Worm (Caenorhabditis elegans) whole organism, early embryonic: ENCODE data around the gene F19C7.3.

Experiments used
- B0310.2 ChIP-seq: sonication (generic microtip); optimal IDR thresholded peaks from 2 replicates; lab custom pipeline; 2016; ENCODE audit warnings: mild to moderate bottlenecking, missing genetic modification characterization, missing compliant biosample characterization
- F13C5.2 ChIP-seq: sonication (generic microtip); optimal IDR thresholded peaks from 2 replicates; lab custom pipeline; 2017; ENCODE audit warnings: mild to moderate bottlenecking, missing genetic modification characterization, inconsistent platforms, missing compliant biosample characterization
- aly-1 ChIP-seq: sonication (generic microtip); optimal IDR thresholded peaks from 2 replicates; lab custom pipeline; 2016; ENCODE audit warnings: missing genetic modification characterization, missing compliant biosample characterization
- ama-1 ChIP-seq: fragments of 150-350 bp; optimal IDR thresholded peaks from 2 replicates; lab custom pipeline; 2014
- ceh-13 ChIP-seq: fragments of 200-800 bp; sonication (Bioruptor generic); optimal IDR thresholded peaks from 2 replicates; lab custom pipeline; 2018; ENCODE audit warnings: mild to moderate bottlenecking, missing genetic modification characterization, missing compliant biosample characterization
- ceh-36 ChIP-seq: sonication (generic microtip); optimal IDR thresholded peaks from 2 replicates; lab custom pipeline; 2016; ENCODE audit warnings: missing genetic modification characterization, inconsistent platforms, missing compliant biosample characterization
- ets-7 ChIP-seq: sonication (generic microtip); optimal IDR thresholded peaks from 2 replicates; lab custom pipeline; 2016; ENCODE audit warnings: missing genotype, missing genetic modification characterization, missing compliant biosample characterization
- flt-1 ChIP-seq: fragments of 200-800 bp; sonication (Bioruptor generic); IDR thresholded peaks from 2 replicates; pipeline ENCODE4 v1.3.6; 2022; ENCODE audit warnings: missing genetic modification characterization, missing compliant biosample characterization
- hmbx-1 ChIP-seq: sonication (generic microtip); optimal IDR thresholded peaks from 2 replicates; lab custom pipeline; 2016; ENCODE audit warnings: mild to moderate bottlenecking, missing genetic modification characterization, missing compliant biosample characterization
- hmg-4 ChIP-seq: fragments of 200-800 bp; sonication (Bioruptor generic); optimal IDR thresholded peaks from 2 replicates; lab custom pipeline; 2018; ENCODE audit warnings: mild to moderate bottlenecking, missing genetic modification characterization, missing compliant biosample characterization
- hnd-1 ChIP-seq: sonication (generic microtip); optimal IDR thresholded peaks from 2 replicates; lab custom pipeline; 2016; ENCODE audit warnings: missing genetic modification characterization, missing compliant biosample characterization
- pes-1 ChIP-seq: fragments of 200-800 bp; sonication (Bioruptor generic); IDR thresholded peaks from 2 replicates; pipeline ENCODE4 v1.3.6; 2022; ENCODE audit warnings: missing genetic modification reagents, missing genetic modification characterization, missing compliant biosample characterization
- scrt-1 ChIP-seq: fragments of 200-800 bp; sonication (Bioruptor generic); IDR thresholded peaks from 2 replicates; pipeline ENCODE4 v1.3.6; 2022; ENCODE audit warnings: missing genetic modification characterization, missing compliant biosample characterization
- sea-1 ChIP-seq: fragments of 200-800 bp; sonication (Bioruptor generic); conservative IDR thresholded peaks from 2 replicates; pipeline ENCODE4 v1.3.6; 2022; ENCODE audit warnings: missing genetic modification characterization, missing compliant biosample characterization
- tbx-11 ChIP-seq: fragments of 200-800 bp; sonication (Bioruptor generic); IDR thresholded peaks from 2 replicates; pipeline ENCODE4 v1.3.6; 2022; ENCODE audit warnings: missing genetic modification characterization, missing compliant biosample characterization
- tbx-37 ChIP-seq: fragments of 200-800 bp; sonication (Bioruptor generic); conservative IDR thresholded peaks from 2 replicates; pipeline ENCODE4 v1.3.6; 2022; ENCODE audit warnings: missing genetic modification reagents, missing genetic modification characterization, missing compliant biosample characterization
- tra-4 ChIP-seq: sonication (generic microtip); optimal IDR thresholded peaks from 2 replicates; lab custom pipeline; 2017; ENCODE audit warnings: missing genetic modification characterization, missing compliant biosample characterization

Gene F19C7.3

ce11 chrIV:4612597-4612996 lies 15.7 kb downstream of the F19C7.3 start:
- TF ChIP-seq flt-1 (GFP tag; lab: Robert Waterston, UW), result no peak
- TF ChIP-seq tra-4 (tag; lab: Kevin White, UChicago), result no peak
- no peak for TF ChIP-seq F13C5.2 (tag; lab: Kevin White, UChicago)
- no peak for TF ChIP-seq ets-7 (tag; lab: Kevin White, UChicago)
- TF ChIP-seq aly-1 (tag; lab: Kevin White, UChicago), result no peak
- TF ChIP-seq pes-1 (GFP tag; lab: Robert Waterston, UW), result no peak
- TF ChIP-seq scrt-1, result no peak

- TF ChIP-seq sea-1 (GFP tag; lab: Robert Waterston, UW) (no peak), tbx-11 (GFP tag; lab: Robert Waterston, UW) (no peak), aly-1 (tag; lab: Kevin White, UChicago) (no peak), ets-7 (tag; lab: Kevin White, UChicago) (no peak), B0310.2 (no peak), hmbx-1 (no peak), ceh-13 (GFP tag; lab: Kevin White, UChicago) (no peak), flt-1 (GFP tag; lab: Robert Waterston, UW) (no peak), F13C5.2 (tag; lab: Kevin White, UChicago) (no peak), hnd-1 (no peak), scrt-1 (no peak), ceh-36 (tag; lab: Kevin White, UChicago) (no peak), ama-1 (no peak), tbx-37 (GFP tag; lab: Robert Waterston, UW) (no peak)
These were observed 16.6 kb downstream of the F19C7.3 start for ce11 chrIV:4613516-4613915.

- TF ChIP-seq ets-7 (tag; lab: Kevin White, UChicago) (no peak), F13C5.2 (tag; lab: Kevin White, UChicago) (no peak), ceh-13 (GFP tag; lab: Kevin White, UChicago) (no peak), tbx-11 (GFP tag; lab: Robert Waterston, UW) (no peak), hnd-1 (no peak), tbx-37 (GFP tag; lab: Robert Waterston, UW) (no peak), ama-1 (no peak), hmbx-1 (no peak), scrt-1 (no peak), aly-1 (tag; lab: Kevin White, UChicago) (no peak), sea-1 (GFP tag; lab: Robert Waterston, UW) (no peak), ceh-36 (tag; lab: Kevin White, UChicago) (no peak), hmg-4 (GFP tag; lab: Kevin White, UChicago) (no peak), B0310.2 (no peak), tra-4 (tag; lab: Kevin White, UChicago) (no peak), pes-1 (GFP tag; lab: Robert Waterston, UW) (no peak), flt-1 (GFP tag; lab: Robert Waterston, UW) (no peak)
These were observed 26.9 kb downstream of the F19C7.3 start for ce11 chrIV:4623852-4624251.

ce11 chrIV:4633393-4633792 lies 36.5 kb downstream of the F19C7.3 start, which contains the start of gene R105.1:
TSS of gene R105.1 (plus strand) at chrIV:4633693.
- TF ChIP-seq hmbx-1 (no peak), tra-4 (tag; lab: Kevin White, UChicago) (no peak), tbx-37 (GFP tag; lab: Robert Waterston, UW) (no peak), B0310.2 (no peak), F13C5.2 (tag; lab: Kevin White, UChicago) (no peak), sea-1 (GFP tag; lab: Robert Waterston, UW) (no peak), ceh-36 (tag; lab: Kevin White, UChicago) (no peak), pes-1 (GFP tag; lab: Robert Waterston, UW) (no peak), tbx-11 (GFP tag; lab: Robert Waterston, UW) (no peak), ama-1 (no peak), hnd-1 (no peak), flt-1 (GFP tag; lab: Robert Waterston, UW) (no peak), scrt-1 (no peak), hmg-4 (GFP tag; lab: Kevin White, UChicago) (no peak), aly-1 (tag; lab: Kevin White, UChicago) (no peak), ets-7 (tag; lab: Kevin White, UChicago) (no peak), ceh-13 (GFP tag; lab: Kevin White, UChicago) (no peak)

- TF ChIP-seq ama-1, result no peak
- TF ChIP-seq aly-1 (tag; lab: Kevin White, UChicago), result no peak
- no peak for TF ChIP-seq tra-4 (tag; lab: Kevin White, UChicago)
- no peak for TF ChIP-seq hnd-1
- TF ChIP-seq B0310.2, result no peak
- no peak for TF ChIP-seq tbx-37 (GFP tag; lab: Robert Waterston, UW)
- TF ChIP-seq ets-7 (tag; lab: Kevin White, UChicago), result no peak
- TF ChIP-seq pes-1 (GFP tag; lab: Robert Waterston, UW), result no peak
- no peak for TF ChIP-seq hmbx-1
- TF ChIP-seq F13C5.2 (tag; lab: Kevin White, UChicago), result no peak
- no peak for TF ChIP-seq ceh-36 (tag; lab: Kevin White, UChicago)
- TF ChIP-seq hmg-4 (GFP tag; lab: Kevin White, UChicago), result no peak
These were observed 39.1 kb downstream of the F19C7.3 start, which contains the start of gene R105.5 for ce11 chrIV:4636001-4636400. TSS of gene R105.5 (plus strand) at chrIV:4636301.

ce11 chrIV:4637840-4638239 lies 40.9 kb downstream of the F19C7.3 start, which contains the start of gene F19C7.8:
TSS of gene F19C7.8 (minus strand) at chrIV:4638095.
- TF ChIP-seq ama-1 (no peak), scrt-1 (no peak)

ce11 chrIV:4639352-4639751 lies 42.4 kb downstream of the F19C7.3 start:
- no peak for TF ChIP-seq pes-1 (GFP tag; lab: Robert Waterston, UW)
- TF ChIP-seq tbx-37 (GFP tag; lab: Robert Waterston, UW), result no peak
- no peak for TF ChIP-seq tbx-11 (GFP tag; lab: Robert Waterston, UW)
- TF ChIP-seq ama-1, result no peak
- TF ChIP-seq aly-1 (tag; lab: Kevin White, UChicago), result no peak
- TF ChIP-seq hmg-4 (GFP tag; lab: Kevin White, UChicago), result no peak
- TF ChIP-seq flt-1 (GFP tag; lab: Robert Waterston, UW), result no peak
- no peak for TF ChIP-seq B0310.2
- no peak for TF ChIP-seq ceh-13 (GFP tag; lab: Kevin White, UChicago)
- no peak for TF ChIP-seq scrt-1
- TF ChIP-seq tra-4 (tag; lab: Kevin White, UChicago), result no peak
- TF ChIP-seq ets-7 (tag; lab: Kevin White, UChicago), result no peak
- TF ChIP-seq sea-1 (GFP tag; lab: Robert Waterston, UW), result no peak
- TF ChIP-seq hnd-1, result no peak
